Worm (Caenorhabditis elegans): ENCODE results near the gene F41E6.1.

DNA sequence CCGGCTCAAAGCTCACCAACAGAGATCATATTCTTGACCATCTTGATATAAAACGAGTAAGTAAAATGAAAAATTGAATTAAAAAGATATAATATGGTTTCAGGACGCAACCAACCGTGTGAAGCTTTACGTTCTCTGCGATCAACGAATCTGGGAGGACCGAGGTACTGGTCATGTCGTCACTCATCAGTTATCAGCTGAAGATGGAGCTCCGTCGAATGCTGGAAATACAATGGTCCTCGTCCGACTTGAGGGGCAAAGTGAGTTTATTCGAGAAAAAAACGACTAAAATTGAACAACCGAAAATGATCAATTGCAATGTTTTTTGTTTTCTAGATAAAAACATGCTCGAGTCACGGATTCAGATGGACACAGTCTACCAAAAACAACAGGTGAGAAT, 13.9 kb upstream of the F41E6.1 start:
- TF ChIP-seq ces-1 (GFP tag; optimal IDR thresholded peaks at IDR 0.05) (no peak), mep-1 (tag; optimal IDR thresholded peaks at IDR 0.05) (no peak), nhr-11 (tag; optimal IDR thresholded peaks at IDR 0.05) (no peak), lin-13 (GFP tag; optimal IDR thresholded peaks at IDR 0.05) (no peak)
